Worm (Caenorhabditis elegans): ENCODE measurements around the gene F42A9.3.
A peak's percentile ranks its signal among the peaks of the same experiment; 100 is the strongest.

The F42A9.3 gene

DNA sequence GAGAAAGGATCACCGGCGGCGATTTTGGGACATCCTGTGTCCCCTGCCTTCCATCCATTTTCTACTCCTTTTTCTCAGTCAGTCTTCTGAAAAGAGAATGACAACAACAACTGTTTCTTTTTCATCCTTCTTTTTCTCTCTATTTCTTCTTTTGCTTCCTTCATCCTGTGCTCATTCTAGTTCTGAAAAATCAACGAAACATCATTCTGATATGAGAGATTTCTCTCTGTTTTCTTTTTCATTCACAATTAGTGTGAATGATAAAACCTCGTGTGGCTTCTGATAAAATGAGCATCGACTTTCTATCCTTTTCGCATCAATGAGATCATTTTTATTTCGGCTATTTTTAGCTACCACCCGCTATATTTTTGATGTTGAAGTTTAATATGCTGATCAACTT lies 11.8 kb upstream of the F42A9.3 start (continued):
- TF ChIP-seq crh-2 (tag; optimal IDR thresholded peaks at IDR 0.05) (no peak), sem-4 (tag; optimal IDR thresholded peaks at IDR 0.05) (no peak), snpc-4 (tag; optimal IDR thresholded peaks at IDR 0.05) (no peak), lin-39 (tag; optimal IDR thresholded peaks at IDR 0.05) (no peak), mbf-1 (tag; optimal IDR thresholded peaks at IDR 0.05) (no peak), nhr-25 (tag; optimal IDR thresholded peaks at IDR 0.05) (no peak), R02D3.7 (tag; optimal IDR thresholded peaks at IDR 0.05) (no peak)

DNA sequence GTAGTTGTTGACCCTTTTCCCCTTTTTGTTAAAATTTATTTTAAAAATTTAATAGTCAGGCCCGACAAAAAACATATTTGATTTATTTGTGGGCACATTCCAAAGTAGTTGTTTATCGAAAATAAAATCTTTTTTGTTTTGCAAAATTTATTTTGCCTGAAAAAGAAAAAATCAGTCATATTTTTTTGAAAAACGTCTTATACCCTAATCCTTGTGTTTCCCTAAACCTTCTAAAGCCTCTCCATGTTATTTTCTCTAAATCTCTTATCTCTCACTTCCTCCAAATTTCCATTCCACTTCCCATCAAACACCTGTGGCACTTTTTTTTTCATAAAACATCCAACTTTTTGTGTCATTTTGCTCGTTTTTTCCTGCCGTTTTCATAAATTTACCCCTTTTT lies 8.9 kb upstream of the F42A9.3 start:
- TF ChIP-seq unc-55 (GFP tag; optimal IDR thresholded peaks at IDR 0.05) (peak; percentile 68), mab-5 (tag; optimal IDR thresholded peaks at IDR 0.05) (peak; percentile 17), nhr-77 (tag; optimal IDR thresholded peaks at IDR 0.05) (no peak)

DNA sequence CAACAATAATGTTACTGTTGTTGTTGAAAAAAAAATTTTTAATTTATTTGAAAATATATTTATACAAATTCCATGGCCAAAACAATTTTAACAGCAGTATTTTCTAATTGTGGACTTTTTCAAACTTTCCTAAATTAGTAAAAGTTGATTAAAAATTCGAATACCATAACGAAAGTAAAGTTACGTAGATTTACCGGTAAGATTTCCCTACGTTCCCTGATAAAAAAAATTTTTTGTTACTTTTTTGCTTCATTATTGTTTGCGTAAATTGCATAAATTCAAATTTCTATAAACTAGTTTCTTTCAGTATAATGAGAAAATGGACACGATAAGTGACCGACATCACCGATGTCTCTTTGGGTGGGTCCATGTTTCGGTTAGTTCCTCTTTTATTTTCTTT lies 8.1 kb upstream of the F42A9.3 start, which contains the start of gene F42A9.6:
Gene F42A9.6 (plus strand): TSS at position 301 of the 400 bp plus-strand sequence.
- TF ChIP-seq nhr-10 (tag; optimal IDR thresholded peaks at IDR 0.05): no peak
- TF ChIP-seq unc-55 (GFP tag; optimal IDR thresholded peaks at IDR 0.05): no peak
- no peak for TF ChIP-seq lin-39 (tag; optimal IDR thresholded peaks at IDR 0.05)
- no peak for TF ChIP-seq skn-1 (tag; optimal IDR thresholded peaks at IDR 0.05)
- no peak for TF ChIP-seq F13H6.1 (tag; optimal IDR thresholded peaks at IDR 0.05)
- no peak for TF ChIP-seq Y55F3AM.14 (GFP tag; optimal IDR thresholded peaks at IDR 0.05)
- no peak for TF ChIP-seq unc-39 (tag; optimal IDR thresholded peaks at IDR 0.05)
- TF ChIP-seq ama-1 (optimal IDR thresholded peaks at IDR 0.05): no peak
- TF ChIP-seq lin-11 (tag; optimal IDR thresholded peaks at IDR 0.05): no peak
- TF ChIP-seq crh-2 (tag; optimal IDR thresholded peaks at IDR 0.05): no peak
- no peak for TF ChIP-seq fos-1 (tag; optimal IDR thresholded peaks at IDR 0.05)
- TF ChIP-seq blmp-1 (tag; optimal IDR thresholded peaks at IDR 0.05; ENCODE audit: insufficient read depth): no peak
- no peak for TF ChIP-seq nhr-25 (tag; optimal IDR thresholded peaks at IDR 0.05)
- TF ChIP-seq lin-13 (GFP tag; optimal IDR thresholded peaks at IDR 0.05): no peak
- TF ChIP-seq ztf-1 (GFP tag; conservative IDR thresholded peaks at IDR 0.05): no peak
- no peak for TF ChIP-seq ceh-16 (tag; optimal IDR thresholded peaks at IDR 0.05)
- TF ChIP-seq R02D3.7 (tag; optimal IDR thresholded peaks at IDR 0.05): no peak
- TF ChIP-seq ceh-82 (tag; optimal IDR thresholded peaks at IDR 0.05): no peak

DNA sequence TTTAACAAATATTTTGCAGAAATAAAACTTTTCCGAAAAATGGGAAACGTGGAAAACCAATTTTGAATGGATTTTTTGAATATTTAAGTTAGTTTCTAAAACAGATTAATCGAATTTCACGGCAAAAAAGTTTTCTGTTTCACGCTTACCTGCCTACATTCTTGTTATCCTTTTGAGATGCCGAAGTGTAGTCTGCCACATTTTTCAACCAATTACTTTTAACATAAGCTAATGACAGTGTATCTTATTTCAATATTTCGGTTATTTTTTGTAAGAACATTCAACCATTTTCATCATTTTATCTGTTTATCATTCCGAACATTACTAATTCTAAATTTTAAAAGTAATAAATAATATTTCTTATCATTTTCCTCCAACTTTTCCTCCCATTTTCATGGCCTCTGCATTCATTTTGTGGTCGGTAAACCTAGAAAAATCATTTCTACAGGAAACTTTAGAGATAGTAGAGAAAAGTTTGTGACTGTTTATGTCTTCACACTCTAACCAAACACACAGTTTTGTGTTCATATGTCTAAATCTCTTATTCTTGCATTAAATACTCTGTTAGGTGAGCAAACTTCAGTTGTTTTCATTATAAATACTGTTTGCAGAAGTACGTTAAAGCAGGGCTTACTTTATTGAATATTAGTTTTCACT lies 5.0 kb upstream of the F42A9.3 start, which contains the start of the genes F42A9.17 and cyp-33E2:
Gene F42A9.17 (minus strand): TSS at position 51 of the 657 bp plus-strand sequence.
Gene cyp-33E2 (plus strand): TSS at position 449 of the 657 bp plus-strand sequence.
- TF ChIP-seq crh-2 (tag; optimal IDR thresholded peaks at IDR 0.05) (peak; percentile 35), sma-9 (GFP tag; optimal IDR thresholded peaks at IDR 0.05) (peak; percentile 12), sma-9 (tag; optimal IDR thresholded peaks at IDR 0.05) (no peak), gmeb-1 (tag; optimal IDR thresholded peaks at IDR 0.05) (peak; percentile 21), fos-1 (tag; optimal IDR thresholded peaks at IDR 0.05) (peak; percentile 93), skn-1 (tag; optimal IDR thresholded peaks at IDR 0.05) (no peak), blmp-1 (tag; optimal IDR thresholded peaks at IDR 0.05; ENCODE audit: insufficient read depth) (no peak), ceh-16 (tag; optimal IDR thresholded peaks at IDR 0.05) (no peak)

DNA sequence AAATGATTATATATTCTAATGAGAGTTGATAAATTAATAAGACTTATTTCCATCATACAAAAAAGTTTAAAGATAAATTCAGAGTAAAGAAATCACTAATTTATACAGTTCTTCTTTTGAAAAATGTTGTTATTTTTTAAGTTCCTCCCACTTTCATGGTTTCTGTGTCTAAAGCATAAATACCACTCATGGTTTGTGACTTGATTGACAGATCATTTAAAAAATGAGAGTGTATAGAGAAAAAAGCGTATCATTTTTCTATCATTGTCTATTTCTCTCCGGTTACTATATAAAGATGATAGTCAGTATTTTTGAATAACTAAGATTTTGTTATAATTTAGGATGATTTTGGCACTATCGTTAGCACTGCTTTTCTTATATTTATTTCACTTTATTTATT lies 2.4 kb upstream of the F42A9.3 start, which contains the start of gene cyp-33E3:
Gene cyp-33E3 (plus strand): TSS at position 316 of the 400 bp plus-strand sequence.
- TF ChIP-seq fos-1 (tag; optimal IDR thresholded peaks at IDR 0.05) (peak; percentile 40), nhr-129 (tag; optimal IDR thresholded peaks at IDR 0.05) (no peak)

DNA sequence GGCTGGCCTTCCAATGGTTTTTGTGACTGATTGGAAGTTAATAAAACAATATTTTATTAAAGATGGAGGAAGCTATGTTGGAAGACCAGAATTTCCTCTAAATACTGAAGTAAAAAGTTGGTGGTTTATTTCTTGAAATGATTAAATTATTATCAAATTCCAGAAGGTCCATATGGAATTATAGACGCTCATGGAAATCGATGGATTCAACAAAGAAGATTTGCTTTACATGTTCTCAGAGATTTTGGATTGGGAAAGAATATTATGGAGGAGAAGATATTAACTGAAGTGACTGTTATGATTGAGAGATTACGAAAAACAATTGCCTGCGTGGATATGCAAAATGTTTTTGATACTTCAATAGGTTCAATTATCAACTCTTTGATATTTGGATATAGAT lies 1.7 kb upstream of the F42A9.3 start:
- TF ChIP-seq nhr-11 (tag; optimal IDR thresholded peaks at IDR 0.05): no peak
- no peak for TF ChIP-seq lin-11 (tag; optimal IDR thresholded peaks at IDR 0.05)
- no peak for TF ChIP-seq aly-2 (tag; optimal IDR thresholded peaks at IDR 0.05)
- no peak for TF ChIP-seq F13H6.1 (tag; optimal IDR thresholded peaks at IDR 0.05)
- no peak for TF ChIP-seq ztf-11 (tag; optimal IDR thresholded peaks at IDR 0.05)
- no peak for TF ChIP-seq fos-1 (tag; optimal IDR thresholded peaks at IDR 0.05)
- no peak for TF ChIP-seq lin-39 (tag; optimal IDR thresholded peaks at IDR 0.05)
- no peak for TF ChIP-seq mab-5 (tag; optimal IDR thresholded peaks at IDR 0.05)
- TF ChIP-seq mbf-1 (tag; optimal IDR thresholded peaks at IDR 0.05): no peak
- no peak for TF ChIP-seq unc-62 (GFP tag; optimal IDR thresholded peaks at IDR 0.05)
- no peak for TF ChIP-seq dmd-4 (tag; optimal IDR thresholded peaks at IDR 0.05)
- TF ChIP-seq nhr-21 (tag; optimal IDR thresholded peaks at IDR 0.05): no peak

Data from whole organism, L2 larva.